Fruit fly (Drosophila melanogaster): Measurements from ENCODE around the gene lost.

lost gene

DNA sequence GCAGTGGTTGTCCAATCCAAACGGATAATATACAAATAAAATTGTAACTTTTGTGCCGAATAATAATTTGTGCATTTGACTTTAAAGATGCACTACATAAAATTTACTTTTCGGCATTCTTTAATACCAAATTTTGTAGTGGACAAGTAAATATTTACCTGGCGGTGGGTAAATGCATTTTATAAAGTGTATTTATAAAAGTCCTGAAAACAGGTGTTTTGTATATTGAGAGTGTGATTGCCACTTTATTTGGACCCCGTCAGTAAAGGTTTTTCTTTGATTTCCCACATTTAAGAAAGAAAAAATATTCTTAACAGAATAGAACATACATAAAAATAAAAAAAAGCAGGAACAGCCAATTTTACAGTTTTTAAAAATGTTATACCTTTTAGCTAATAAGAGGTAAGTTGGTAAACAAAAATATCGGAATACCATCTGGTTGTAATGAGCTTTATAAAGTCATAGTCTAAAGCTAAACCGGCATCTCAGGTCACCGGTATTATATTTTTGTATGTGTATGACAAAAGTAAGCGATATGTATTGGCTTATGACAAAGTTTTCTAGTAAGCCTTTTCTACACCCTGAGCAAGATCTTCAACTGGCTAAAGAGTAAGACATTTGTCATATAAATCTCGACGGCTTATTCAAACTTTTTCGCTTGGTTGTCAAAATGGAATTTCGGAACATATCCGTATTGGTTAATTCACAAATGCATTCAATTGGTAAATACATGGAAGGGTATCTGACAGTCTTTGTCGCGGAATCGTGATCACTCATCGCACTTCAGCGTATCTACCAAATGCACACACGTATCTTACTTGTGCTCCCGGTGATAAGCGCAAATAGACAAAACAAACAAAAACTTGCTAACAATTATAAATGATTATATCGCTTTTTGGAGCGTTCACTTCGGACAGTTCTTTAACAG lies 8.0 kb upstream of the lost start (continued):
- TF ChIP-seq Stat92E (GFP tag; optimal IDR thresholded peaks at IDR 0.05) (no peak), Rx (GFP tag; IDR thresholded peaks at IDR 0.05) (peak; percentile 85), Nf-YC (tag; optimal IDR thresholded peaks at IDR 0.05) (peak; percentile 64), pb (GFP tag; optimal IDR thresholded peaks at IDR 0.05) (peak; percentile 89), CG17802 (tag; optimal IDR thresholded peaks at IDR 0.05) (peak; percentile 60), CG17568 (GFP tag; optimal IDR thresholded peaks at IDR 0.05) (peak; percentile 74), Lim3 (GFP tag; IDR thresholded peaks at IDR 0.05) (peak; percentile 77; the same call in 1 of the 2 replicates), sens (GFP tag) (peak; percentile 95), CG10147 (GFP tag; optimal IDR thresholded peaks at IDR 0.05) (peak; percentile 89), Atf3 (GFP tag; optimal IDR thresholded peaks at IDR 0.05) (peak; percentile 64), nerfin-2 (GFP tag; IDR thresholded peaks at IDR 0.05; ENCODE audit: partially characterized antibody) (no peak), HLH3B (GFP tag; IDR thresholded peaks at IDR 0.05) (peak; percentile 87), NC2α (GFP tag; optimal IDR thresholded peaks at IDR 0.05) (peak; percentile 59), cad (GFP tag; optimal IDR thresholded peaks at IDR 0.05) (no peak), CG11560 (tag; IDR thresholded peaks at IDR 0.05) (peak; percentile 58; the same call in 1 of the 3 replicates), chinmo (GFP tag; IDR thresholded peaks at IDR 0.05; ENCODE audit: partially characterized antibody) (no peak), ab (GFP tag; optimal IDR thresholded peaks at IDR 0.05) (peak; percentile 82), ash1 (GFP tag; optimal IDR thresholded peaks at IDR 0.05) (peak; percentile 4), CG15011 (GFP tag; optimal IDR thresholded peaks at IDR 0.05) (peak; percentile 81), CG17829 (tag; optimal IDR thresholded peaks at IDR 0.05) (peak; percentile 84), CG7372 (GFP tag; IDR thresholded peaks at IDR 0.05) (peak; percentile 72), ERR (GFP tag; optimal IDR thresholded peaks at IDR 0.05) (peak; percentile 86), en (GFP tag; optimal IDR thresholded peaks at IDR 0.05) (peak; percentile 73), BtbVII (GFP tag; optimal IDR thresholded peaks at IDR 0.05) (peak; percentile 84), CG30431 (GFP tag; optimal IDR thresholded peaks at IDR 0.05) (peak; percentile 75), prd (optimal IDR thresholded peaks at IDR 0.05) (no peak), prd (GFP tag; IDR thresholded peaks at IDR 0.05) (peak; percentile 90), unc-4 (GFP tag; IDR thresholded peaks at IDR 0.05; ENCODE audit: partially characterized antibody) (no peak), CG2116 (GFP tag; optimal IDR thresholded peaks at IDR 0.05) (peak; percentile 34), wdn (GFP tag; IDR thresholded peaks at IDR 0.05) (peak; percentile 75), Hand (GFP tag; optimal IDR thresholded peaks at IDR 0.05) (peak; percentile 66), sob (GFP tag; IDR thresholded peaks at IDR 0.05) (peak; percentile 88), CG14441 (GFP tag; IDR thresholded peaks at IDR 0.05) (peak; percentile 92), Hr3 (GFP tag; optimal IDR thresholded peaks at IDR 0.05) (peak; percentile 76), Poxn (GFP tag; IDR thresholded peaks at IDR 0.05) (no peak), schlank (tag; optimal IDR thresholded peaks at IDR 0.05) (peak; percentile 82), croc (GFP tag; conservative IDR thresholded peaks at IDR 0.05) (peak; percentile 41; the same call in 1 of the 3 replicates), CG17359 (tag; optimal IDR thresholded peaks at IDR 0.05) (peak; percentile 88), gsb-n (tag; optimal IDR thresholded peaks at IDR 0.05) (no peak), CG10654 (GFP tag; optimal IDR thresholded peaks at IDR 0.05) (peak; percentile 81), CG6654 (GFP tag; optimal IDR thresholded peaks at IDR 0.05) (peak; percentile 70), CG13287 (GFP tag; IDR thresholded peaks at IDR 0.05; ENCODE audit: partially characterized antibody) (0 out of 2 replicates have a peak, but pooled peaks have one; percentile 16), CG3847 (GFP tag; IDR thresholded peaks at IDR 0.05) (peak; percentile 70), nau (GFP tag; optimal IDR thresholded peaks at IDR 0.05) (peak; percentile 84), CG8478 (optimal IDR thresholded peaks at IDR 0.05) (no peak), CG6813 (GFP tag; optimal IDR thresholded peaks at IDR 0.05) (peak; percentile 78), CG13296 (GFP tag; optimal IDR thresholded peaks at IDR 0.05) (peak; percentile 75), HLH54F (GFP tag; optimal IDR thresholded peaks at IDR 0.05) (peak; percentile 88), ken (GFP tag; IDR thresholded peaks at IDR 0.05) (peak; percentile 86)

All from whole organism, embryonic.